Comparison of ENCODE assay signal across 1 fruit fly cellular context in genomic region chr2L:7960581-7961530, dm6.
TF ChIP-seq lines count a peak whose summit lies in the region.

No protein-coding gene starts in this region.

TF ChIP-seq in whole organism, embryonic, 481 proteins besides CTCF, POLR2A, EP300 and RAD21 (continued from another document):
- no peak for TF ChIP-seq esg (GFP tag; conservative IDR thresholded peaks at IDR 0.05; lab: Robert Waterston, UW)
- TF ChIP-seq CG8290 (GFP tag; optimal IDR thresholded peaks at IDR 0.05; lab: Kevin White, UChicago), result no peak
- TF ChIP-seq CG8290 (tag; optimal IDR thresholded peaks at IDR 0.05; lab: Kevin White, UChicago), result peak in 1 of 2 experiments; percentile 46
- TF ChIP-seq CG15696 (tag; optimal IDR thresholded peaks at IDR 0.05; lab: Kevin White, UChicago), result peak; percentile 33
- no peak for TF ChIP-seq CG18262 (tag; optimal IDR thresholded peaks at IDR 0.05; lab: Kevin White, UChicago)
- no peak for TF ChIP-seq CHES-1-like (GFP tag; optimal IDR thresholded peaks at IDR 0.05; lab: Kevin White, UChicago)
- peak; percentile 70 for TF ChIP-seq HHEX (GFP tag; optimal IDR thresholded peaks at IDR 0.05; lab: Kevin White, UChicago)
- peak; percentile 6 for TF ChIP-seq tio (GFP tag; optimal IDR thresholded peaks at IDR 0.05; lab: Kevin White, UChicago)
- TF ChIP-seq CG6765 (GFP tag; optimal IDR thresholded peaks at IDR 0.05; lab: Kevin White, UChicago), result peak; percentile 83
- TF ChIP-seq C15 (GFP tag; IDR thresholded peaks at IDR 0.05; lab: Robert Waterston, UW), result no peak
- no peak for TF ChIP-seq CG12744 (GFP tag; optimal IDR thresholded peaks at IDR 0.05; lab: Kevin White, UChicago)
- peak; percentile 11 for TF ChIP-seq unpg (GFP tag; optimal IDR thresholded peaks at IDR 0.05; lab: Kevin White, UChicago)
- TF ChIP-seq slou (GFP tag; optimal IDR thresholded peaks at IDR 0.05; lab: Kevin White, UChicago), result no peak
- TF ChIP-seq CG8281 (tag; optimal IDR thresholded peaks at IDR 0.05; lab: Kevin White, UChicago), result peak; percentile 35
- peak; percentile 27 for TF ChIP-seq CG31365 (tag; optimal IDR thresholded peaks at IDR 0.05; lab: Kevin White, UChicago)
- TF ChIP-seq CG2712 (tag; optimal IDR thresholded peaks at IDR 0.05; lab: Kevin White, UChicago), result peak; percentile 23
- no peak for TF ChIP-seq CG17802 (tag; optimal IDR thresholded peaks at IDR 0.05; lab: Kevin White, UChicago)
- TF ChIP-seq CG17359 (tag; optimal IDR thresholded peaks at IDR 0.05; lab: Kevin White, UChicago), result peak; percentile 63
- peak; percentile 84 for TF ChIP-seq Hmr (GFP tag; optimal IDR thresholded peaks at IDR 0.05; lab: Kevin White, UChicago)
- peak; percentile 53; the same call in 1 of the 3 replicates for TF ChIP-seq CG11456 (GFP tag; IDR thresholded peaks at IDR 0.05; lab: Robert Waterston, UW)
- peak; percentile 31 for TF ChIP-seq Dek (tag; optimal IDR thresholded peaks at IDR 0.05; lab: Kevin White, UChicago)
- no peak for TF ChIP-seq knrl (GFP tag; IDR thresholded peaks at IDR 0.05; lab: Robert Waterston, UW; ENCODE audit: partially characterized antibody)
- TF ChIP-seq emc (GFP tag; optimal IDR thresholded peaks at IDR 0.05; lab: Kevin White, UChicago), result no peak
- TF ChIP-seq MTF-1 (GFP tag; optimal IDR thresholded peaks at IDR 0.05; lab: Kevin White, UChicago; ENCODE audit: borderline replicate concordance), result peak; percentile 47
- peak; percentile 64 for TF ChIP-seq cwo (GFP tag; optimal IDR thresholded peaks at IDR 0.05; lab: Kevin White, UChicago)
